Fruit fly (Drosophila melanogaster) whole organism, wandering third instar larva: ENCODE results near the gene CG31300.

Experiments
- CG32264 ChIP-seq: fragments of 200-800 bp; sonication (Bioruptor generic); optimal IDR thresholded peaks from 2 replicates; lab custom pipeline; 2016; ENCODE audit warnings: missing biosample characterization, missing genetic modification characterization
- CG9705 ChIP-seq: fragments of 200-800 bp; sonication (Bioruptor generic); optimal IDR thresholded peaks from 2 replicates; lab custom pipeline; 2018; ENCODE audit warnings: missing biosample characterization, mild to moderate bottlenecking, missing genetic modification characterization
- CrebA ChIP-seq: fragments of 200-800 bp; sonication (Bioruptor generic); optimal IDR thresholded peaks from 2 replicates; lab custom pipeline; 2016; ENCODE audit warnings: missing biosample characterization, mild to moderate bottlenecking, missing genetic modification characterization, borderline replicate concordance
- Dfd ChIP-seq: fragments of >200 bp; optimal IDR thresholded peaks from 2 replicates; lab custom pipeline; 2017; ENCODE audit warnings: missing biosample characterization, missing genetic modification characterization
- Dif ChIP-seq: fragments of 200-275, 200-300 bp; sonication (Bioruptor generic); optimal IDR thresholded peaks from 2 replicates; lab custom pipeline; 2018; ENCODE audit warnings: missing biosample characterization, missing genetic modification characterization; ENCODE audit not compliant: partially characterized antibody
- GATAd ChIP-seq: sonication (Bioruptor generic); optimal IDR thresholded peaks from 2 replicates; lab custom pipeline; 2016; ENCODE audit warnings: missing biosample characterization, missing genetic modification characterization
- HLH106 ChIP-seq: fragments of 200-800 bp; optimal IDR thresholded peaks from 3 replicates; lab custom pipeline; 2019; ENCODE audit warnings: missing biosample characterization, mild to moderate bottlenecking, missing genetic modification characterization, moderate library complexity
- Hnf4 ChIP-seq: fragments of 200-800 bp; sonication (Bioruptor generic); optimal IDR thresholded peaks from 2 replicates; lab custom pipeline; 2016; ENCODE audit warnings: missing biosample characterization, mild to moderate bottlenecking, missing genetic modification characterization
- Hr78 ChIP-seq: fragments of >200 bp; optimal IDR thresholded peaks from 2 replicates; lab custom pipeline; 2017; ENCODE audit warnings: missing biosample characterization, missing genetic modification characterization
- Hr83 ChIP-seq: fragments of 200-300 bp; sonication (Bioruptor generic); optimal IDR thresholded peaks from 2 replicates; lab custom pipeline; 2016; ENCODE audit warnings: missing biosample characterization, mild to moderate bottlenecking, missing genetic modification characterization, moderate library complexity; ENCODE audit not compliant: poor library complexity, severe bottlenecking
- Jra ChIP-seq: sonication (Bioruptor generic); optimal IDR thresholded peaks from 2 replicates; lab custom pipeline; 2016; ENCODE audit warnings: missing biosample characterization, missing genetic modification characterization
- Mio ChIP-seq: sonication (Bioruptor generic); optimal IDR thresholded peaks from 2 replicates; lab custom pipeline; 2016; ENCODE audit warnings: missing biosample characterization, missing genetic modification characterization
- Myc ChIP-seq: fragments of >200 bp; optimal IDR thresholded peaks from 2 replicates; lab custom pipeline; 2017
- N ChIP-seq: fragments of >200 bp; optimal IDR thresholded peaks from 2 replicates; lab custom pipeline; 2018; ENCODE audit warnings: missing biosample characterization, missing external identifiers, missing genetic modification characterization
- OdsH ChIP-seq: fragments of 200-800 bp; sonication (Bioruptor generic); optimal IDR thresholded peaks from 2 replicates; lab custom pipeline; 2016; ENCODE audit warnings: missing biosample characterization, mild to moderate bottlenecking, missing genetic modification characterization
- Rel ChIP-seq, 2 experiments: fragments of 200-800 bp; sonication (Bioruptor generic) in 1 of 2; optimal IDR thresholded peaks; 2 replicates in 1 of 2; 3 replicates in 1 of 2; lab custom pipeline; 2016 to 2019; ENCODE audit warnings: mild to moderate bottlenecking in 2 of 2, missing biosample characterization in 2 of 2, missing genetic modification characterization in 2 of 2, moderate library complexity in 1 of 2
- Sp1 ChIP-seq: fragments of 200-800 bp; sonication (Bioruptor generic); optimal IDR thresholded peaks from 3 replicates; lab custom pipeline; 2019; ENCODE audit warnings: missing biosample characterization, mild to moderate bottlenecking, missing genetic modification characterization, moderate library complexity
- br ChIP-seq: fragments of 200-800 bp; sonication (Bioruptor generic); optimal IDR thresholded peaks from 2 replicates; lab custom pipeline; 2016; ENCODE audit warnings: missing biosample characterization, missing genetic modification characterization
- brk ChIP-seq: fragments of 200-800 bp; sonication (Bioruptor generic); optimal IDR thresholded peaks from 2 replicates; lab custom pipeline; 2016; ENCODE audit warnings: missing biosample characterization, mild to moderate bottlenecking, missing genetic modification characterization
- dl ChIP-seq, 2 experiments: fragments of 175-275, 200-275 bp in 1 of 2; fragments of 200-275 bp in 1 of 2; sonication (Bioruptor generic); optimal IDR thresholded peaks; lab custom pipeline; 2018; ENCODE audit warnings: mild to moderate bottlenecking in 2 of 2, missing biosample characterization in 2 of 2, missing genetic modification characterization in 2 of 2, moderate library complexity in 2 of 2; ENCODE audit not compliant: partially characterized antibody in 2 of 2, insufficient read depth in 1 of 2
- dmrt93B ChIP-seq: fragments of 200-800 bp; sonication (Bioruptor generic); optimal IDR thresholded peaks from 2 replicates; lab custom pipeline; 2018; ENCODE audit warnings: missing biosample characterization, mild to moderate bottlenecking, missing genetic modification characterization
- dsf ChIP-seq: sonication (Bioruptor generic); optimal IDR thresholded peaks from 2 replicates; lab custom pipeline; 2016; ENCODE audit warnings: missing biosample characterization, missing genetic modification characterization, borderline replicate concordance
- ey ChIP-seq: fragments of 200-800 bp; sonication (Bioruptor generic); optimal IDR thresholded peaks from 2 replicates; lab custom pipeline; 2016; ENCODE audit warnings: missing biosample characterization, missing genetic modification characterization
- foxo ChIP-seq, 2 experiments: fragments of 200-800 bp; sonication (Bioruptor generic); optimal IDR thresholded peaks; 2 replicates in 1 of 2; 3 replicates in 1 of 2; lab custom pipeline; 2016 to 2017; ENCODE audit warnings: missing biosample characterization in 2 of 2, missing genetic modification characterization in 2 of 2
- fru ChIP-seq: fragments of 200-800 bp; sonication (Bioruptor generic); optimal IDR thresholded peaks from 3 replicates; lab custom pipeline; 2016; ENCODE audit warnings: missing biosample characterization, mild to moderate bottlenecking, missing genetic modification characterization
- h ChIP-seq: fragments of 200-800 bp; sonication (Bioruptor generic); optimal IDR thresholded peaks from 3 replicates; lab custom pipeline; 2016; ENCODE audit warnings: missing biosample characterization, mild to moderate bottlenecking, missing genetic modification characterization
- jim ChIP-seq: fragments of 175-275, 200-325 bp; sonication (Bioruptor generic); optimal IDR thresholded peaks from 2 replicates; lab custom pipeline; 2016; ENCODE audit warnings: missing biosample characterization, mild to moderate bottlenecking, missing genetic modification characterization
- lola ChIP-seq: fragments of >200 bp; optimal IDR thresholded peaks from 2 replicates; lab custom pipeline; 2017; ENCODE audit warnings: missing biosample characterization, missing genetic modification characterization
- pan ChIP-seq: fragments of >200 bp; optimal IDR thresholded peaks from 2 replicates; lab custom pipeline; 2017
- psq ChIP-seq: fragments of 200-800 bp; sonication (Bioruptor generic); optimal IDR thresholded peaks from 3 replicates; lab custom pipeline; 2017; ENCODE audit warnings: missing biosample characterization, mild to moderate bottlenecking, missing genetic modification characterization, moderate library complexity
- rgr ChIP-seq: fragments of 200-800 bp; sonication (Bioruptor generic); optimal IDR thresholded peaks from 3 replicates; lab custom pipeline; 2016; ENCODE audit warnings: missing biosample characterization, mild to moderate bottlenecking, missing genetic modification characterization
- sage ChIP-seq: fragments of 200-800 bp; sonication (Bioruptor generic); optimal IDR thresholded peaks from 2 replicates; lab custom pipeline; 2016; ENCODE audit warnings: missing biosample characterization, mild to moderate bottlenecking, missing genetic modification characterization
- sv ChIP-seq: fragments of 200-800 bp; sonication (Bioruptor generic); optimal IDR thresholded peaks from 3 replicates; lab custom pipeline; 2016; ENCODE audit warnings: missing biosample characterization, missing genetic modification characterization
- tai ChIP-seq: sonication (Bioruptor generic); optimal IDR thresholded peaks from 2 replicates; lab custom pipeline; 2016; ENCODE audit warnings: missing biosample characterization, missing genetic modification characterization
- usp ChIP-seq: fragments of >200 bp; optimal IDR thresholded peaks from 2 replicates; lab custom pipeline; 2017; ENCODE audit warnings: missing biosample characterization, missing genetic modification characterization

Gene CG31300

DNA sequence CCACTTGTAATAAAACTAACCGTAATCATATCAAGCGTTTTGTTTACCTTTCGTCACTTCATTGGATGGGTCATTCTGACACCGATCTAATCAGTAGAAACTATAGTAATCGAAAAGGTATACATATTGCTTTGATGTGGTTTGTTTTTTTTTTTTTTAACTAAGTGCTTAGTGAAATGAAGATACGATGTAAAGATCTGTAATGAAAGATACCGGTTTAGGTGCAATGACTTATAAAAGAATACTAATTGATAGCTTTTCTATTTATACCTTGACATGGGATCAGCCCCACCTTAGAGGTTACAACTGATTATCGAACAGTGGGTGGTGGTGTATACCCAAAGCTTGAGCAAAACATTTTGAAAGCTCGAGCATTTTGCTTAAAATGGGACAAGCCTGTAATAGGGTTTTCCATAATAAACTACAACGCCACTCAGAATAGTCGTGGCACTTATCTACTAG is at the start of gene CG31300:
CG31300 (plus strand) TSS at position 412 of the 462 bp plus-strand sequence.
- no peak for TF ChIP-seq CG32264 (GFP tag; lab: Kevin White, UChicago)
- TF ChIP-seq dl (GFP tag; optimal IDR thresholded peaks at IDR 0.05; lab: Kevin White, UChicago; ENCODE audit: insufficient read depth in 1 of 2, partially characterized antibody in 2 of 2) = no peak
- no peak for TF ChIP-seq N (GFP tag; lab: Kevin White, UChicago)
- no peak for TF ChIP-seq psq
- no peak for TF ChIP-seq jim (GFP tag; lab: Kevin White, UChicago)
- no peak for TF ChIP-seq dmrt93B
- TF ChIP-seq usp (GFP tag; lab: Kevin White, UChicago) = no peak
- TF ChIP-seq GATAd (GFP tag; lab: Kevin White, UChicago) = no peak
- no peak for TF ChIP-seq Hr83 (GFP tag; lab: Kevin White, UChicago)
- no peak for TF ChIP-seq Hr78 (GFP tag; lab: Kevin White, UChicago)
- TF ChIP-seq sage (GFP tag; lab: Kevin White, UChicago) = no peak
- TF ChIP-seq br (GFP tag; lab: Kevin White, UChicago) = no peak
- TF ChIP-seq dsf (GFP tag; lab: Kevin White, UChicago) = no peak
- TF ChIP-seq CrebA (GFP tag; lab: Kevin White, UChicago) = no peak
- no peak for TF ChIP-seq Myc (lab: Kevin White, UChicago)
- no peak for TF ChIP-seq Jra (GFP tag; lab: Kevin White, UChicago)
- no peak for TF ChIP-seq lola (GFP tag; lab: Kevin White, UChicago)

DNA sequence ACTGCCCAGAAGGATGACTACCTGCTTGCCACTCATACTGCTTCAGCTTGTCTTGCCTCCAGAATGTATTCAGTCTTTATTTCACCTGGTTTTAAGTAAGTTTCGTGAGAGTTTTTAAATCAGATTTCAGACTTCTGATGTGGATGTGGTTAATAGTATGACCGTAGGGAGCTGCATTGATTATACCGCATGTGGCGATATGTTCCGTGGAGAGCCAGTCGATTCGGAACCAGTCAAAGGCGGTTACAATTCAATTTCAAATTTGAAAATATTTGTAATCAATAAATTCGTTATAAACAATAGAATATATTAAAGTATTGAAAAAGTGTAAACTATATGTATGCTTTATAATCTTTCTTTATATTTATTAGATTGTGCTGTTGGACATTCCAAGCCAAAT is 48.1 kb upstream of the CG31300 start, which contains the start of gene Sil1:
Sil1 (minus strand) TSS at position 168 of the 400 bp plus-strand sequence.
- TF ChIP-seq lola (GFP tag; lab: Kevin White, UChicago) (no peak), GATAd (GFP tag; lab: Kevin White, UChicago) (no peak), CG32264 (GFP tag; lab: Kevin White, UChicago) (no peak), rgr (peak; percentile 10)

DNA sequence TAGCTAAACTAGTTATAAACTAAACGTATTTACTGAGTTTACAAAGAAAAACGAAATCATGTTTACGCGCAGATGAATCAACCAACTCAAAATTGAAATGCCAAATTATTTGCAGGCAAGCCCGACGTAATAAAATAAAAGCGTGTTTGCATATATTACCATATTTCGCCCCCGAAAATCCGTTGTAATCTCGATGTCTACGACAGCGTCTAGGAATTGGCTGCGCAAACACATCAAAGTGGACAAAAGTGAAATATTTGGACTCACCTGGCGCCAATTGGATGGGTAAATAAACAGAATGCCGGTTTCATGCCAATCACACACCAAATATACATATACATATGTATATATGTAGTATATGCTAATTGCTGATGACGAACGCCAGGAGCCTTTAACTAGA is 47.3 kb upstream of the CG31300 start:
- TF ChIP-seq dsf (GFP tag; lab: Kevin White, UChicago) = no peak
- TF ChIP-seq tai (GFP tag; lab: Kevin White, UChicago) = no peak
- no peak for TF ChIP-seq Myc (lab: Kevin White, UChicago)
- TF ChIP-seq Sp1 = no peak
- TF ChIP-seq CG9705 (GFP tag; lab: Kevin White, UChicago) = no peak
- no peak for TF ChIP-seq CG32264 (GFP tag; lab: Kevin White, UChicago)
- TF ChIP-seq rgr = no peak
- no peak for TF ChIP-seq jim (GFP tag; lab: Kevin White, UChicago)
- no peak for TF ChIP-seq Hnf4 (GFP tag; lab: Kevin White, UChicago)
- TF ChIP-seq Jra (GFP tag; lab: Kevin White, UChicago) = no peak
- TF ChIP-seq sv (GFP tag; lab: Kevin White, UChicago) = no peak
- TF ChIP-seq foxo (GFP tag; optimal IDR thresholded peaks at IDR 0.05; lab: Kevin White, UChicago) = no peak
- no peak for TF ChIP-seq brk
- no peak for TF ChIP-seq HLH106 (tag; lab: Kevin White, UChicago)
- no peak for TF ChIP-seq dl (GFP tag; optimal IDR thresholded peaks at IDR 0.05; lab: Kevin White, UChicago; ENCODE audit: insufficient read depth in 1 of 2, partially characterized antibody in 2 of 2)
- TF ChIP-seq Dfd (GFP tag; lab: Kevin White, UChicago) = no peak
- no peak for TF ChIP-seq psq
- no peak for TF ChIP-seq Rel (GFP tag; optimal IDR thresholded peaks at IDR 0.05; lab: Kevin White, UChicago)
- no peak for TF ChIP-seq Rel (tag; optimal IDR thresholded peaks at IDR 0.05; lab: Kevin White, UChicago)
- no peak for TF ChIP-seq OdsH (GFP tag; lab: Kevin White, UChicago)

DNA sequence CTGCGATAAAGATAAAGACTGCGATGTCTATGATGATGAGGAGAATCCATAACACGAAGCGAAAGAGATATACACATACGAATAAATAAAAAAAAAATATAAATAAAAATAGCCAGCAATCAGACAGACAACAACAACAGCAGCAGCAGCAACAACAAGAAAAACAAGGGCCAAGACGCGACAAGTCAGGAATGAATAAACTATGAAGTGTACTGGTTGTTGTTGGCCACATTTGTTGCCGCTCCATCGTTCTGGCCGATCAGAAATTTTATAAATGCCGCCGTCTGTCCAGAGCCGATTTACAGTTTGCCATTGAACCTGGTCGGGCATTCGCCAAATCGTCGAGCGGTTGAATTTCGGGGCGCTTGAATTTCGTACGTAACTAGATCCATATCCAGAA is 46.1 kb upstream of the CG31300 start, which contains the start of gene Jhbp7:
Jhbp7 (plus strand) TSS at position 301 of the 400 bp plus-strand sequence.
- TF ChIP-seq Dif (GFP tag; lab: Kevin White, UChicago) (no peak), tai (GFP tag; lab: Kevin White, UChicago) (no peak), dl (GFP tag; optimal IDR thresholded peaks at IDR 0.05; lab: Kevin White, UChicago; ENCODE audit: insufficient read depth in 1 of 2, partially characterized antibody in 2 of 2) (no peak), pan (lab: Kevin White, UChicago) (no peak), N (GFP tag; lab: Kevin White, UChicago) (no peak), fru (GFP tag; lab: Kevin White, UChicago) (no peak), sv (GFP tag; lab: Kevin White, UChicago) (no peak), ey (GFP tag; lab: Kevin White, UChicago) (no peak), Mio (GFP tag; lab: Kevin White, UChicago) (no peak), jim (GFP tag; lab: Kevin White, UChicago) (no peak), Hnf4 (GFP tag; lab: Kevin White, UChicago) (no peak), foxo (GFP tag; optimal IDR thresholded peaks at IDR 0.05; lab: Kevin White, UChicago) (no peak), dmrt93B (no peak), Sp1 (no peak), CG9705 (GFP tag; lab: Kevin White, UChicago) (no peak), HLH106 (tag; lab: Kevin White, UChicago) (no peak), usp (GFP tag; lab: Kevin White, UChicago) (no peak), rgr (no peak), h (GFP tag; lab: Kevin White, UChicago) (no peak), br (GFP tag; lab: Kevin White, UChicago) (no peak)
